Worm (Caenorhabditis elegans): ENCODE data around the gene ant-1.1.

DNA sequence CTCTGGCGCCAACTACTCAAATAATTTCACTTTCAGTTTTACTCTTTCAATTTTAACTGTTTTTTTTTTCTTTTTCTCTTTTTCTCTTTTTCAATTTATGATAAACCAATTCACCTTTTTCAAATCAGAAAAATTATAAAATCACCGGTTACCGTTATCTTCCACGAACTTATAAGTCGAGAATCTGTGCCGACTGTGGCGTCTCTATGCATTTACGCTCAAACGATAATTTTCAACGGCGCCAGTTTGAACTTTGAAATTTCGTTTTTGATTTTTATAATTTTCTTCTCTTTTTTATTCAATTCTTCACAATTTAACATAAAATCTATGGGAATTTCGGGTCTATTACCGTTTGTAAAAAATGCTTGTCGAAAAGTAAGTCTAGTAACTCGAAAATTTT, 39.5 kb upstream of the ant-1.1 start, which contains the start of gene exo-1:
- TF ChIP-seq unc-62 (GFP tag; optimal IDR thresholded peaks at IDR 0.05 in 1 of 2): no peak
- no peak for TF ChIP-seq unc-62 (tag; optimal IDR thresholded peaks at IDR 0.05)
- no peak for TF ChIP-seq nhr-237 (tag; optimal IDR thresholded peaks at IDR 0.05)
- no peak for TF ChIP-seq ceh-82 (tag; optimal IDR thresholded peaks at IDR 0.05)
- peak; percentile 51 for TF ChIP-seq nhr-11 (tag; optimal IDR thresholded peaks at IDR 0.05)
- TF ChIP-seq unc-130 (GFP tag; optimal IDR thresholded peaks at IDR 0.05): peak; percentile 87
